Worm (Caenorhabditis elegans) whole organism, L4/young adult: ENCODE measurements around the gene C55A6.3.

ENCODE experiments used
- W03F9.2 ChIP-seq: fragments of 150-350 bp; optimal IDR thresholded peaks from 2 replicates; lab custom pipeline; 2014; ENCODE audit warnings: missing biosample characterization, missing genetic modification characterization
- dao-5 ChIP-seq: sonication (generic microtip); optimal IDR thresholded peaks from 2 replicates; lab custom pipeline; 2016; ENCODE audit warnings: missing genotype, missing genetic modification characterization, moderate library complexity, missing compliant biosample characterization
- him-1 ChIP-seq: sonication (generic microtip); optimal IDR thresholded peaks from 2 replicates; lab custom pipeline; 2016; ENCODE audit warnings: missing genotype, missing genetic modification reagents, missing genetic modification characterization, missing compliant biosample characterization

Gene C55A6.3

DNA sequence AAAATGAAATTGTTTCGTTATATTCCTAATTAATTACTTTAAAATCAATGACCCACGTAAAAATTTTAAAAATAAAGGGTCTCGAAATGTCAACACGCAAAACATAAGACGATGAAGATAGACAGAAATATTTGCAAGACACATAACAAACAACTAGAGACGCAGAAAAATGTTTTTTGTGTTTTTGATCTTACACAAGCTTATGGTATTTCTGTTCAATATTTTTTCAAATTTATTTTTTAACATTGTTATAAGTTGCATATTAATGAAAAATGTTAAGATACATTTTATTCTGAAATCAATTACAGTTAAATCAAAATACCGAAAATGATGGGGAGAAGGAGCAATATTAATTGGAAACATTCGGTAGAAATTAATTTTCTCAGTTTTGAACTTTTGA is at the start of gene C55A6.3:
TSS of gene C55A6.3 (minus strand) at position 101 of the 400 bp plus-strand sequence.
- TF ChIP-seq W03F9.2 (tag; lab: Kevin White, UChicago): no peak
- no peak for TF ChIP-seq dao-5 (tag; lab: Kevin White, UChicago)
- no peak for TF ChIP-seq him-1 (tag; lab: Kevin White, UChicago)

DNA sequence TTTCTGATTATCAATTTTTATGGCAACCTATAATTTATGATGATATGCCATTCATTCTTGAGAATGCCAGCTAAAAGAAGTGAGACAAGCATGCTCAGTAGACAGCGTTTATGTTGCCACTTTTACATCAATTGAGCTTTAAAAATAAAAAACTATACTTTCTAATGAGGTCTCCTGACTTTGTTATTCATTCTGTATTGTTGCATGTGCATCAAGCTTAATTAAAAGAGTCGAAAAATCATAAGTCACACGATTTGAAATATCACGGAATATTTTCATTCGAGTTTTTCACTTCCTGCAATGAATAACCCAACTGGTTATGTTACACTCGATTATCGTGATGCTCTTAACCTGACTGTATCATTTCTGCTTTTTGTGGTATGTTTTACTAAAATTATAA is 49.3 kb upstream of the C55A6.3 start, which contains the start of gene srx-86:
TSS of gene srx-86 (plus strand) at position 301 of the 400 bp plus-strand sequence.
- TF ChIP-seq W03F9.2 (tag; lab: Kevin White, UChicago) (no peak), dao-5 (tag; lab: Kevin White, UChicago) (no peak), him-1 (tag; lab: Kevin White, UChicago) (no peak)

DNA sequence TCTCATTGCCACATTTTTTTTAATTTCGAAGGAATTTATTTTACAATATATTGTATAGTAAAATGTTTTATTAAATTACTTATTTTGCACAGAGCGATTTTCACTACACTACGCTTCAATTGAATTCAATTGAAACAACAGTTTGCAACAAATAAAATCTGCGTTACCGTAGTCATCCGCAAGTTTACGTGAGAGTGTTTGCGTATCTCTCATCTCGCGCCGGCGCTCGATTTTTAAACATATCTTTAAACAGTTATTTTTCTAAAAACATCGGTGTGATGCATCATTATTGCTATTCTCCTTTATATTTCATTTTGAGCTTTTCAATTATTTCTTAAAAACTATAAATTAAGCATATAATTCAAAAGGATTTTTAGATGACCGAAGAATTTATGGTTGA is 40.9 kb upstream of the C55A6.3 start, which contains the start of gene duo-1:
TSS of gene duo-1 (plus strand) at position 371 of the 400 bp plus-strand sequence.
- no peak for TF ChIP-seq dao-5 (tag; lab: Kevin White, UChicago)
- TF ChIP-seq him-1 (tag; lab: Kevin White, UChicago): no peak
- TF ChIP-seq W03F9.2 (tag; lab: Kevin White, UChicago): no peak

DNA sequence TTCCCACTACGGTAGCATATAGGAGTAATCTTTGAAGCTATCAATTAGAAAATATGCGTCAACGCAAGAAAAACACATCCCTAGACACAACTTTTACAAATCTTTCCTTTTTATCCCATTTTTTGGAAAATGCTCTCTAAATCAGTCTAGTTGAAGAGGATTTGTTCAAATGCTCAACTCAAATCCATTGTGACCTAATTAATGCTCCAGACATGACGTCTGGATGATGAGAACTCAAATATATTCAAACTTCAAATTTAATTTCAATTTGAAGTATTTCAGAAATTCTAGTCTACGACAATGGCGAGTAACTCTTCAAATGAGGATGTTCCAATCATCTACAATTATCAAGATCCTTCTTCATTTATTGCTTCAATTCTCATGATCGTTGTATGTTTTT is 39.0 kb upstream of the C55A6.3 start, which contains the start of gene srx-85:
TSS of gene srx-85 (plus strand) at position 301 of the 400 bp plus-strand sequence.
- TF ChIP-seq W03F9.2 (tag; lab: Kevin White, UChicago) (no peak), dao-5 (tag; lab: Kevin White, UChicago) (no peak), him-1 (tag; lab: Kevin White, UChicago) (no peak)

DNA sequence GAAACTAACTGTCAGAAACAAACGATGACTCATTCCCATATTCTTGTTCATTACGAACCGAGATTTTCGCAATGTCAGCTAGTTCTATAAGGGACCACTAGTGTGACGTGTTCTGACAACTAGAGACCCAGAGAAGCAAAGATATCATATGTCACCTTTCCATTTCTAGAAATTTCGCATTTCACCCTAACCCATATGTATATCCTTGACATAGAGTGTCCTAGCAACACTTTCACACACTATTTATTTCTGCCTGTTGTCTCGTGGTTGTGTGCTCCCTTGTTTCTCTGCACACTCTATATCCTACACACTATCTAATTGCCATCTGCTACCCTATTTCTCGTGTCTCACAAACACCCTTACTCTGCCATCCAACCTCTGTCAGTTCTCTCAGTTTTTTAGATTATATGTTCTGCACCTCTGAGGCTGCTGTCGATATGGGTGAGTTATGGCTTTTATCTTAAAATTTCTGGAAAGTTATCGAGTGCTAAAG is 35.6 kb upstream of the C55A6.3 start, which contains the start of the genes F38B7.17 and F38B7.3:
TSS of gene F38B7.17 (minus strand) at position 51 of the 493 bp plus-strand sequence.
TSS of gene F38B7.3 (plus strand) at position 194 of the 493 bp plus-strand sequence.
- TF ChIP-seq W03F9.2 (tag; lab: Kevin White, UChicago) (no peak), him-1 (tag; lab: Kevin White, UChicago) (no peak), dao-5 (tag; lab: Kevin White, UChicago) (no peak)

DNA sequence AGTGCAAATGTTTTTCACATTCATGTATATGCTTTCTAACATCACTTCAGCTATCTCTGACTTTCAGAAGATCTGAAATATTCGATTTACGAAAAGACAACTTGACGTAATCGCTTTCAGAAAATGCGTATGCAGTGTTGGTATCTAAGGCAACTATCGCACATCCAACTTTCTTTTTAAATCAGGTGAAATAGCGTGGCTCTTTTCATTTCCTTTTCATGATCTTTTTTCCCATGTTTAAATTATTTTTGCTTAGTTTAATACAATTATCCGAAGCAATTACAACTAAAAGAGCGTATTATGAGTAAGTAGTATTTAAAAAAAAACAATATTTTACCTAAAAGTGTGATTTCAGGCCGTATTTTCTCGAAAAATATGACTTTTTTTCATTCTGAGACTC is 33.5 kb upstream of the C55A6.3 start, which contains the start of gene F38B7.11:
TSS of gene F38B7.11 (plus strand) at position 301 of the 400 bp plus-strand sequence.
- TF ChIP-seq dao-5 (tag; lab: Kevin White, UChicago) (no peak), him-1 (tag; lab: Kevin White, UChicago) (no peak), W03F9.2 (tag; lab: Kevin White, UChicago) (no peak)

DNA sequence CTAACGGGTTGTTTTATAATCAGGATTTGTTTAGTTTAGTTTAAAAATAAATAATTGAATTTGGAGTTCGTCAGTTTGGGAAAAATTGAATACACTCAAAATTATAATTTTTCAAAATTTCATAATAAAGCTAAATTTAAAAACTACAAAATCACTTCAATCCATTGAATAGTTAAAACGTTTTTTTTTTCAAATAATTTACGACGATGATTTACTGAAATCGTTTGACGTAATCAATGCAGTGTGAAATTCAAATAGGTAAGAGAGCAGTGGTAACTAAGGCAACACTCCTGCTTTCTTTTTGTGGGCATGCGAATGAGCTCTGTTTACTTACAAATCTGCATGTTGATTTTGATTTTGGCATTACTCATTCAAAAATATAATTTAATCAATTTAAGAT is 31.9 kb upstream of the C55A6.3 start, which contains the start of gene F38B7.10:
TSS of gene F38B7.10 (plus strand) at position 301 of the 400 bp plus-strand sequence.
- no peak for TF ChIP-seq him-1 (tag; lab: Kevin White, UChicago)
- TF ChIP-seq dao-5 (tag; lab: Kevin White, UChicago): no peak
- TF ChIP-seq W03F9.2 (tag; lab: Kevin White, UChicago): no peak

DNA sequence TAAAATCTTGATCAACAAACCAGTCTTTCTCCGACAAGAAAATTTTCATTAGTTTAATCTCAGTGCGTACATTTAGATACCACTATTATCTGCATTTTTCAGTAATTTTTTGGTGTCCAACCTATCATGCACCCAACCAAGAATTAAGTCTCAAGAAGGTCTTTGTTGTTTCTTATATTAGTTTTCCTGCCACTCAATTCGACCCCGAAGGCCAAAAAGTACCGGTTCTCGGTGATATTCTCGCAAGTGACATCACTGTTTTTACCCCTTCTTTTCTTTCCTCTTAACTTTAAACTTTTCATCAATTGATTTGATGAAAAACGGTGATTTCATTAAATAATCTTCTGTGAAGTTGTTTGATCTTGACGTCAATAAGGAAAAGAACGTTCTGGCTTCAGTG is 30.2 kb upstream of the C55A6.3 start, which contains the start of gene F38B7.2:
TSS of gene F38B7.2 (plus strand) at position 400 of the 400 bp plus-strand sequence.
- no peak for TF ChIP-seq him-1 (tag; lab: Kevin White, UChicago)
- TF ChIP-seq W03F9.2 (tag; lab: Kevin White, UChicago): no peak
- no peak for TF ChIP-seq dao-5 (tag; lab: Kevin White, UChicago)

DNA sequence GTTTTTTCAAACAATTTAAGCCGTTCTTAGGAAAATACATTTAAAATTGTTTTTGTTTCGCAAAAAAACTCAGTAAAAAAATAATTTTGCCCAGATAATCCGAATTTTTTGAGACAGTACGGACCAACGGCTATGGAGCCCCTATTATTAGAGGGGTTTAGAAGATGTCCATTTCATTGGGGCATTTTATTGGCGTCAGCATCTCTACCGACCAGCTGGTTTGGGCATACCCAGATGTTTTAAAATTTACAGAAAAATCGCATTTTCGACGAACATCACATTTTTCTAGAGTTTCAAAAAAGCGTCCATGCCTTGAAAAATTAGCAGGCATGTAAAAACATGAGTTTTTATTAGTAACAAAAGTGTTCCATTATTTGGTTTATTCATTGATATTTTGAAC is 28.0 kb upstream of the C55A6.3 start:
- TF ChIP-seq dao-5 (tag; lab: Kevin White, UChicago) (no peak), him-1 (tag; lab: Kevin White, UChicago) (no peak), W03F9.2 (tag; lab: Kevin White, UChicago) (no peak)

DNA sequence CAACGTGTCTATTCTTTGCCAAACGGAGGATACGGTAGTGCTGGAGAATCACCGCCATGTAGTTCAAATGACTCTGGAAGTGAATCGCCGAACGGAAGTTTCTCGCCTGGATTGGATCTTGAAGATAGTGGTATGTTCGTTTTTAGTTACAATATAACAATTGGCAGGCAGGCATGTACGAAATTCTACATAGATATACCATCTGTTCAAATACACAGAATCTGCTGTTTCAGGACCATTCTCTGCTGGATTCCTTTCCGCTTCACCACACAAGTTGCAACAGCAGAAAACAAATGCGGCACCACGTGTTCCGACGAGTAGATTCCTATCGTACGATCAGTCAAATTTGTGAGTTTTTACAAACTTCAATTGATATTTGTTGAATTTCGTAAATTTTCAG is 26.2 kb upstream of the C55A6.3 start:
- TF ChIP-seq dao-5 (tag; lab: Kevin White, UChicago) (no peak), him-1 (tag; lab: Kevin White, UChicago) (no peak), W03F9.2 (tag; lab: Kevin White, UChicago) (no peak)

DNA sequence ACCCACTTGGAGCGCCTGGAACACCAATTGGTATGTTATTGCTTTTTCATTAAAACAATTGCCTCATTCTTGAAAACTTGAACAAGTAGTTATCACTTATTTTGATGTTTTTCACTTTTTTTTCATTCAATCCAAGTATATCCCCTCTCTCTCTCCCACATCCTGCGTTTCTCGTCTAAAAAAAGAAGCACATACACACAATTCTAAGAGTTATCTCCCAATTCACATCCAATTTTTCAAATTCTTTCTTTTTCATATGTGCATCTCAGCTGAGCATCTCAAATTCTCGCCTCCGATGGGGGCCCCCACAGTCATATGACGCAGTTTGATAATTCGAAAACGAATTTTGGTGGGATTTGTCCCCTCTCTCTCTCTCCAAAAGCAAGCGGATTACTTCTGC is 23.3 kb upstream of the C55A6.3 start:
- TF ChIP-seq him-1 (tag; lab: Kevin White, UChicago) (no peak), dao-5 (tag; lab: Kevin White, UChicago) (no peak), W03F9.2 (tag; lab: Kevin White, UChicago) (no peak)

DNA sequence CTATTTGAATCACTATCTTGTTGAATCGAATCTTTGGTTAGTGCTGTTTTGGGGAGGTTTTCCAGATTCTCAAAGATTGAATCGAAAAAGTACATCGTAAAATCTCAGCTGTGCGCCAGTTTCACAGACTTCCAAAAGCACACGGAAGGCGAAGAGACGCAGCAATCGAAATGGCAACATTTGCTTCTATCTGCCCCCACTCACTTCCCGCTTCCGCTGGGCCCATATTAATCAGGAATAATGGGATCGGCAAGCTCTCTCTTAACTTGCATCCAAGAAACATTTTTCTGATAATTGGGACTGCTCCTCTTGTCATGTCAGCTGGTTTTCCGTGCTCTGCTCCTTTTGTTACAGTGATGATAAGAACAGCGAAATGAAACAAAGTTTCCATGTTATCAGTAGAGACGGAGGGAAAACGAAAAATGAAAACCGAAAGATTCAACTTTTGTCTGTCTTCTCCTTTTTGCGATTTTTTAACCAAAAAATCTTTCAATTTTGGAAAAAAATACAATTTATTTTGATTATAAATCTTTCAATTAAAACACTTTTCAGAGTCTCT is 22.3 kb upstream of the C55A6.3 start:
- TF ChIP-seq dao-5 (tag; lab: Kevin White, UChicago) (no peak), W03F9.2 (tag; lab: Kevin White, UChicago) (peak; percentile 40)

DNA sequence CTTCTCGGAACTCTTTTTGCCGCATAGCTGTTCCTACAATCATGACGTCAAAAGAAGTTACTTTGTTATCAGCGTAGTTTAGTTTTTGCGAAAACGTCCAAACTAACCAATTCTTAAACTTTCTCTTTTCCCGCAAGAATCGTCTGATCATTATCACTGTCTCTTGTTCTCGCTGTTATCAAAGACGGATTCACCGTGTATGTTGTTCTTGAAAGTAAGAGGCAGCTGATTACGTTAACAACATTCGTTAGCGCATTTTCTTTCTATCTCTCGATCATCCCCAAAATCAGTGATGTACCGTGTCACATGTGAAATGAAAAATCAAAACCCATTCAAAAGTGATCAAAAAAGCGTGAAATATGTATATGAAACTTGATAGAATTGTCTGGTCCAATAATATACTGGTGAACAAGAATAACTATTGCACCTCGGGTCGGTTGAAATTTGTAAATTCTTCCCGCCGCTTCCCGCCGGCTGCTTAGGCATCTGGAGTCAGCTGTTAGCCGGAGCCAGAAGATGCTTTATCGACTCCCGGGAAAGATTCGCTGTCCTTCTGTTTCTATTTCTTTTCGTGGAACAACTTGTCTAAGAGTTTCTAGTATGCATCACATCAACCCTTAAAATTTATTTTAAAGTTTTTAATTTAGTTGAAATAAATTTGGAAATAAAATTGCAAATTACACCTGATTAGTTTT is 21.3 kb upstream of the C55A6.3 start:
- no peak for TF ChIP-seq W03F9.2 (tag; lab: Kevin White, UChicago)
- no peak for TF ChIP-seq dao-5 (tag; lab: Kevin White, UChicago)
- no peak for TF ChIP-seq him-1 (tag; lab: Kevin White, UChicago)
